Fruit fly (Drosophila melanogaster) whole organism, wandering third instar larva: ENCODE data around the gene CG17362.

Experiments
- CG32264 ChIP-seq: fragments of 200-800 bp; sonication (Bioruptor generic); optimal IDR thresholded peaks from 2 replicates; lab custom pipeline; 2016; ENCODE audit warnings: missing biosample characterization, missing genetic modification characterization
- CrebA ChIP-seq: fragments of 200-800 bp; sonication (Bioruptor generic); optimal IDR thresholded peaks from 2 replicates; lab custom pipeline; 2016; ENCODE audit warnings: missing biosample characterization, mild to moderate bottlenecking, missing genetic modification characterization, borderline replicate concordance
- HLH106 ChIP-seq: fragments of 200-800 bp; optimal IDR thresholded peaks from 3 replicates; lab custom pipeline; 2019; ENCODE audit warnings: missing biosample characterization, mild to moderate bottlenecking, missing genetic modification characterization, moderate library complexity
- Hr78 ChIP-seq: fragments of >200 bp; optimal IDR thresholded peaks from 2 replicates; lab custom pipeline; 2017; ENCODE audit warnings: missing biosample characterization, missing genetic modification characterization
- Myc ChIP-seq: fragments of >200 bp; optimal IDR thresholded peaks from 2 replicates; lab custom pipeline; 2017
- dsf ChIP-seq: sonication (Bioruptor generic); optimal IDR thresholded peaks from 2 replicates; lab custom pipeline; 2016; ENCODE audit warnings: missing biosample characterization, missing genetic modification characterization, borderline replicate concordance
- fru ChIP-seq: fragments of 200-800 bp; sonication (Bioruptor generic); optimal IDR thresholded peaks from 3 replicates; lab custom pipeline; 2016; ENCODE audit warnings: missing biosample characterization, mild to moderate bottlenecking, missing genetic modification characterization
- psq ChIP-seq: fragments of 200-800 bp; sonication (Bioruptor generic); optimal IDR thresholded peaks from 3 replicates; lab custom pipeline; 2017; ENCODE audit warnings: missing biosample characterization, mild to moderate bottlenecking, missing genetic modification characterization, moderate library complexity
- sv ChIP-seq: fragments of 200-800 bp; sonication (Bioruptor generic); optimal IDR thresholded peaks from 3 replicates; lab custom pipeline; 2016; ENCODE audit warnings: missing biosample characterization, missing genetic modification characterization
- usp ChIP-seq: fragments of >200 bp; optimal IDR thresholded peaks from 2 replicates; lab custom pipeline; 2017; ENCODE audit warnings: missing biosample characterization, missing genetic modification characterization

dm6 chr3L:13936771-13937170 is 49.6 kb upstream of the CG17362 start:
- TF ChIP-seq HLH106 (tag; lab: Kevin White, UChicago), result no peak
- TF ChIP-seq Myc (lab: Kevin White, UChicago), result no peak
- TF ChIP-seq sv (GFP tag; lab: Kevin White, UChicago), result no peak
- no peak for TF ChIP-seq usp (GFP tag; lab: Kevin White, UChicago)
- no peak for TF ChIP-seq dsf (GFP tag; lab: Kevin White, UChicago)
- no peak for TF ChIP-seq fru (GFP tag; lab: Kevin White, UChicago)
- TF ChIP-seq CrebA, result no peak
- no peak for TF ChIP-seq Hr78 (GFP tag; lab: Kevin White, UChicago)
- TF ChIP-seq CG32264 (GFP tag; lab: Kevin White, UChicago), result no peak
- no peak for TF ChIP-seq psq
